Worm (Caenorhabditis elegans) whole organism, L1 larva: Measurements from ENCODE around the gene pho-8.

Experiments used
- F16B12.6 ChIP-seq: fragments of 150-350 bp; optimal IDR thresholded peaks from 2 replicates; lab custom pipeline; 2014; ENCODE audit warnings: missing biosample characterization, missing genetic modification characterization
- aha-1 ChIP-seq: fragments of 150-350 bp; optimal IDR thresholded peaks from 2 replicates; lab custom pipeline; 2014; ENCODE audit warnings: missing biosample characterization, missing genetic modification characterization
- alr-1 ChIP-seq: fragments of 200-800 bp; sonication (Bioruptor generic); optimal IDR thresholded peaks from 2 replicates; lab custom pipeline; 2018; ENCODE audit warnings: borderline replicate concordance, mild to moderate bottlenecking, missing genetic modification characterization, missing compliant biosample characterization
- aly-2 ChIP-seq: fragments of 150-350 bp; optimal IDR thresholded peaks from 2 replicates; lab custom pipeline; 2014; ENCODE audit warnings: missing biosample characterization, missing genetic modification characterization
- ama-1 ChIP-seq: fragments of 150-350 bp; optimal IDR thresholded peaks from 2 replicates; lab custom pipeline; 2014
- blmp-1 ChIP-seq: fragments of 150-350 bp; optimal IDR thresholded peaks from 2 replicates; lab custom pipeline; 2014; ENCODE audit warnings: missing biosample characterization, missing genetic modification characterization
- ceh-63 ChIP-seq: fragments of 200-800 bp; sonication (Bioruptor generic); optimal IDR thresholded peaks from 2 replicates; lab custom pipeline; 2018; ENCODE audit warnings: mild to moderate bottlenecking, missing genetic modification characterization, missing compliant biosample characterization
- ceh-8 ChIP-seq: fragments of 200-800 bp; sonication (Bioruptor generic); optimal IDR thresholded peaks from 2 replicates; lab custom pipeline; 2018; ENCODE audit warnings: mild to moderate bottlenecking, missing genetic modification characterization, moderate library complexity, missing compliant biosample characterization
- ceh-82 ChIP-seq, 3 experiments: fragments of 150-350 bp in 1 of 3; sonication (generic microtip) in 2 of 3; optimal IDR thresholded peaks; 2 replicates each; lab custom pipeline; 2014 to 2017; ENCODE audit warnings: missing biosample characterization in 3 of 3, missing genetic modification characterization in 3 of 3
- ceh-88 ChIP-seq: fragments of 200-800 bp; sonication (Bioruptor generic); IDR thresholded peaks from 2 replicates; pipeline ENCODE4 v1.3.6; 2022; ENCODE audit warnings: missing genetic modification characterization, missing compliant biosample characterization
- ces-1 ChIP-seq: fragments of 150-350 bp; optimal IDR thresholded peaks from 2 replicates; lab custom pipeline; 2014; ENCODE audit warnings: missing biosample characterization, missing genetic modification reagents, missing genetic modification characterization
- dpl-1 ChIP-seq, 3 experiments: fragments of 150-350 bp in 2 of 3; sonication (generic microtip) in 1 of 3; optimal IDR thresholded peaks; 2 replicates each; lab custom pipeline; 2014 to 2017; ENCODE audit warnings: missing biosample characterization in 3 of 3, missing genetic modification characterization in 3 of 3, missing genetic modification reagents in 3 of 3
- efl-1 ChIP-seq, 4 experiments: fragments of 150-350 bp; optimal IDR thresholded peaks in 3 of 4; peaks in 1 of 4; 1 replicate in 1 of 4; 2 replicates in 3 of 4; lab custom pipeline; 2014; ENCODE audit warnings: missing biosample characterization in 2 of 4, missing genetic modification characterization in 2 of 4, missing genetic modification reagents in 2 of 4
- egl-13 ChIP-seq: sonication (generic microtip); optimal IDR thresholded peaks from 2 replicates; lab custom pipeline; 2016; ENCODE audit warnings: missing genotype, missing genetic modification reagents, missing genetic modification characterization, missing compliant biosample characterization
- elt-2 ChIP-seq: sonication (generic microtip); optimal IDR thresholded peaks from 2 replicates; lab custom pipeline; 2016; ENCODE audit warnings: missing genetic modification characterization, mild to moderate bottlenecking, inconsistent platforms, missing compliant biosample characterization, missing genetic modification reagents
- elt-3 ChIP-seq, 6 experiments: fragments of 150-350 bp in 1 of 6; sonication (generic microtip); optimal IDR thresholded peaks; 2 replicates each; lab custom pipeline; 2017 to 2018; ENCODE audit warnings: missing biosample characterization in 6 of 6, missing genetic modification characterization in 6 of 6, inconsistent platforms in 1 of 6
- ets-5 ChIP-seq: fragments of 200-800 bp; sonication (Bioruptor generic); IDR thresholded peaks from 2 replicates; pipeline ENCODE4 v1.3.6; 2022; ENCODE audit warnings: missing genetic modification characterization, missing compliant biosample characterization
- fkh-8 ChIP-seq: sonication (generic microtip); optimal IDR thresholded peaks from 2 replicates; lab custom pipeline; 2016; ENCODE audit warnings: mild to moderate bottlenecking, missing genetic modification characterization, missing compliant biosample characterization
- fos-1 ChIP-seq: fragments of 150-350 bp; optimal IDR thresholded peaks from 2 replicates; lab custom pipeline; 2014; ENCODE audit warnings: missing biosample characterization, missing genetic modification characterization
- grh-1 ChIP-seq: fragments of 200-800 bp; sonication (Bioruptor generic); IDR thresholded peaks from 2 replicates; pipeline ENCODE4 v1.3.6; 2022; ENCODE audit warnings: missing genetic modification reagents, missing genetic modification characterization, missing compliant biosample characterization
- hlh-17 ChIP-seq: fragments of 200-800 bp; sonication (Bioruptor generic); optimal IDR thresholded peaks from 2 replicates; lab custom pipeline; 2018; ENCODE audit warnings: missing genetic modification characterization, mild to moderate bottlenecking, missing compliant biosample characterization, moderate library complexity, borderline replicate concordance
- hpl-2 ChIP-seq: fragments of 150-350 bp; optimal IDR thresholded peaks from 2 replicates; lab custom pipeline; 2014; ENCODE audit warnings: missing biosample characterization, missing genetic modification reagents, missing genetic modification characterization
- isw-1 ChIP-seq: fragments of 200-800 bp; sonication (Bioruptor generic); IDR thresholded peaks from 2 replicates; pipeline ENCODE4 v1.3.6; 2022; ENCODE audit warnings: missing genetic modification characterization, missing compliant biosample characterization
- jun-1 ChIP-seq: fragments of 150-350 bp; optimal IDR thresholded peaks from 2 replicates; lab custom pipeline; 2014; ENCODE audit warnings: missing biosample characterization, missing genetic modification reagents, missing genetic modification characterization
- lin-35 ChIP-seq, 2 experiments: fragments of 150-350 bp; optimal IDR thresholded peaks; 2 replicates each; lab custom pipeline; 2014; ENCODE audit warnings: missing biosample characterization in 2 of 2, missing genetic modification characterization in 2 of 2, missing genetic modification reagents in 2 of 2
- lir-3 ChIP-seq: sonication (generic microtip); optimal IDR thresholded peaks from 2 replicates; lab custom pipeline; 2016; ENCODE audit warnings: mild to moderate bottlenecking, missing genetic modification characterization, moderate library complexity, missing compliant biosample characterization; ENCODE audit not compliant: poor library complexity
- lsy-2 ChIP-seq, 2 experiments: fragments of 150-350 bp; optimal IDR thresholded peaks; 2 replicates each; lab custom pipeline; 2014; ENCODE audit warnings: missing biosample characterization in 2 of 2, missing genetic modification characterization in 2 of 2
- mep-1 ChIP-seq: fragments of 150-350 bp; optimal IDR thresholded peaks from 2 replicates; lab custom pipeline; 2014; ENCODE audit warnings: missing biosample characterization, missing genetic modification characterization
- nhr-20 ChIP-seq: sonication (generic microtip); optimal IDR thresholded peaks from 2 replicates; lab custom pipeline; 2016; ENCODE audit warnings: mild to moderate bottlenecking, missing genetic modification characterization, missing compliant biosample characterization
- nhr-237 ChIP-seq: fragments of 150-350 bp; optimal IDR thresholded peaks from 2 replicates; lab custom pipeline; 2014; ENCODE audit warnings: missing biosample characterization, missing genetic modification characterization
- nhr-47 ChIP-seq: sonication (generic microtip); optimal IDR thresholded peaks from 2 replicates; lab custom pipeline; 2016; ENCODE audit warnings: mild to moderate bottlenecking, missing genetic modification characterization, moderate library complexity, missing compliant biosample characterization
- nhr-71 ChIP-seq: sonication (generic microtip); optimal IDR thresholded peaks from 2 replicates; lab custom pipeline; 2016; ENCODE audit warnings: mild to moderate bottlenecking, missing genetic modification characterization, moderate library complexity, missing compliant biosample characterization
- nhr-85 ChIP-seq: sonication (generic microtip); peaks from one replicate; lab custom pipeline; 2016; ENCODE audit warnings: missing genetic modification characterization, inconsistent platforms, missing compliant biosample characterization
- nhr-90 ChIP-seq: sonication (generic microtip); optimal IDR thresholded peaks from 2 replicates; lab custom pipeline; 2016; ENCODE audit warnings: mild to moderate bottlenecking, missing genetic modification characterization, missing compliant biosample characterization; ENCODE audit not compliant: poor library complexity
- pqm-1 ChIP-seq: sonication (generic microtip); optimal IDR thresholded peaks from 3 replicates; lab custom pipeline; 2017; ENCODE audit warnings: missing biosample characterization, missing genetic modification characterization
- rnt-1 ChIP-seq: sonication (generic microtip); optimal IDR thresholded peaks from 2 replicates; lab custom pipeline; 2016; ENCODE audit warnings: mild to moderate bottlenecking, missing genetic modification characterization, moderate library complexity, missing compliant biosample characterization
- snu-23 ChIP-seq: sonication (generic microtip); optimal IDR thresholded peaks from 2 replicates; lab custom pipeline; 2016; ENCODE audit warnings: missing genetic modification characterization, missing compliant biosample characterization
- sox-4 ChIP-seq: sonication (generic microtip); optimal IDR thresholded peaks from 2 replicates; lab custom pipeline; 2016; ENCODE audit warnings: missing genetic modification characterization, missing compliant biosample characterization
- tbx-2 ChIP-seq: sonication (generic microtip); optimal IDR thresholded peaks from 2 replicates; lab custom pipeline; 2016; ENCODE audit warnings: missing genetic modification characterization, missing compliant biosample characterization
- unc-130 ChIP-seq: fragments of 150-350 bp; optimal IDR thresholded peaks from 2 replicates; lab custom pipeline; 2017; ENCODE audit warnings: missing biosample characterization, missing genetic modification characterization, inconsistent platforms
- unc-62 ChIP-seq: fragments of 150-350 bp; optimal IDR thresholded peaks from 2 replicates; lab custom pipeline; 2014; ENCODE audit warnings: missing biosample characterization, missing genetic modification reagents, missing genetic modification characterization
- unc-98 ChIP-seq: fragments of 200-800 bp; sonication (Bioruptor generic); IDR thresholded peaks from 2 replicates; pipeline ENCODE4 v1.3.6; 2022; ENCODE audit warnings: missing genetic modification characterization, missing compliant biosample characterization
- vab-15 ChIP-seq: sonication (generic microtip); optimal IDR thresholded peaks from 2 replicates; lab custom pipeline; 2017; ENCODE audit warnings: missing genotype, mild to moderate bottlenecking, missing genetic modification characterization, missing compliant biosample characterization
- ztf-11 ChIP-seq, 2 experiments: sonication (generic microtip); optimal IDR thresholded peaks; 2 replicates each; lab custom pipeline; 2016 to 2017; ENCODE audit warnings: missing genetic modification characterization in 2 of 2, missing biosample characterization in 1 of 2, missing compliant biosample characterization in 1 of 2
- ztf-4 ChIP-seq: fragments of 150-350 bp; optimal IDR thresholded peaks from 2 replicates; lab custom pipeline; 2014; ENCODE audit warnings: missing biosample characterization, missing genetic modification characterization

pho-8 gene

ce11 chrV:11826967-11827366 lies 6.5 kb upstream of the pho-8 start, which contains the start of the genes mpst-1 and D2023.6 (continued):
- TF ChIP-seq F16B12.6 (tag; lab: Kevin White, UChicago) (no peak), tbx-2 (tag; lab: Kevin White, UChicago) (no peak), vab-15 (tag; lab: Kevin White, UChicago) (no peak), nhr-71 (tag; lab: Kevin White, UChicago) (peak; percentile 5), mep-1 (tag; lab: Kevin White, UChicago) (peak; percentile 42), ceh-82 (tag; optimal IDR thresholded peaks at IDR 0.05; lab: Kevin White, UChicago) (no peak), rnt-1 (tag; lab: Kevin White, UChicago) (no peak), pqm-1 (tag; lab: Kevin White, UChicago) (no peak), fos-1 (tag; lab: Kevin White, UChicago) (no peak), hlh-17 (GFP tag; lab: Kevin White, UChicago) (no peak), unc-98 (GFP tag; lab: Robert Waterston, UW) (no peak), grh-1 (GFP tag; lab: Robert Waterston, UW) (no peak), ama-1 (lab: Kevin White, UChicago) (no peak), lir-3 (tag; lab: Kevin White, UChicago) (no peak), jun-1 (tag; lab: Kevin White, UChicago) (no peak), dpl-1 (GFP tag; optimal IDR thresholded peaks at IDR 0.05; lab: Kevin White, UChicago) (no peak), hpl-2 (GFP tag; lab: Kevin White, UChicago) (no peak), ces-1 (no peak), ets-5 (GFP tag; lab: Robert Waterston, UW) (no peak), isw-1 (GFP tag; lab: Robert Waterston, UW) (no peak), nhr-85 (tag; lab: Kevin White, UChicago) (no peak), efl-1 (optimal IDR thresholded peaks at IDR 0.05; lab: Kevin White, UChicago) (peak; percentile 18 to 27), efl-1 (GFP tag; optimal IDR thresholded peaks at IDR 0.05 in 1 of 2; lab: Kevin White, UChicago) (peak in 1 of 2 experiments; percentile 3), unc-130 (tag; lab: Kevin White, UChicago) (no peak), unc-62 (GFP tag; lab: Kevin White, UChicago) (no peak), aly-2 (tag; lab: Kevin White, UChicago) (no peak), ztf-4 (no peak), lsy-2 (tag; optimal IDR thresholded peaks at IDR 0.05; lab: Kevin White, UChicago) (peak in 1 of 2 experiments; percentile 40), ceh-88 (GFP tag; lab: Robert Waterston, UW) (no peak), nhr-90 (tag; lab: Kevin White, UChicago) (no peak), nhr-237 (tag; lab: Kevin White, UChicago) (no peak), nhr-20 (tag; lab: Kevin White, UChicago) (no peak), ztf-11 (tag; optimal IDR thresholded peaks at IDR 0.05; lab: Kevin White, UChicago) (no peak), elt-2 (tag; lab: Kevin White, UChicago) (no peak), lin-35 (GFP tag; optimal IDR thresholded peaks at IDR 0.05; lab: Kevin White, UChicago) (peak in 1 of 2 experiments; percentile 35)

DNA sequence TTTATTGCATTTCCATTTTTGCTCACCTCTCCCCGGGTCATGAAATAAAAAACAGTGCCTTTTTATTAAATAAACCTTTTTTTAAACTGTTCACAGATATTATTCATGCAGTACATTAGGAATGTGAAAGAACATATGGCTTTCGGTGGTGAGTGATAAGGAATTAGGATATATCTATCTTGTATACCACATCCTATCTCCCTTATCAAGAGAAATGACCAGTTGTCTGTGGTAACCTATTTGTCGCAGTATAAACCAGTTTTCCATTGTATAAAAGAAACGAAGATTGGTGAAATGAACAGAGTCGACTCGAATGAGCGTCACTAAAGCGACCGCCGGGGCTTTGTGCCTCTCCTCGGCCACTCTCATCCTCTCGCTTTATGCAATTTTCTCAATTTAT lies 4.1 kb upstream of the pho-8 start, which contains the start of gene col-158:
col-158 (plus strand) TSS at position 301 of the 400 bp plus-strand sequence.
- peak in 1 of 6 experiments; percentile 5 for TF ChIP-seq elt-3 (tag; optimal IDR thresholded peaks at IDR 0.05; lab: Kevin White, UChicago)
- TF ChIP-seq nhr-20 (tag; lab: Kevin White, UChicago): no peak
- no peak for TF ChIP-seq nhr-237 (tag; lab: Kevin White, UChicago)
- TF ChIP-seq nhr-47 (tag; lab: Kevin White, UChicago): no peak
- no peak for TF ChIP-seq alr-1 (tag; lab: Kevin White, UChicago)
- no peak for TF ChIP-seq snu-23 (GFP tag; lab: Kevin White, UChicago)
- TF ChIP-seq sox-4 (tag; lab: Kevin White, UChicago): no peak
- TF ChIP-seq grh-1 (GFP tag; lab: Robert Waterston, UW): 0 out of 2 replicates have a peak, but pooled peaks have one; percentile 16
- TF ChIP-seq nhr-71 (tag; lab: Kevin White, UChicago): no peak
- no peak for TF ChIP-seq egl-13 (tag; lab: Kevin White, UChicago)
- TF ChIP-seq ceh-63 (GFP tag; lab: Kevin White, UChicago): no peak
- TF ChIP-seq ceh-8: no peak
- peak; percentile 14 for TF ChIP-seq blmp-1
- TF ChIP-seq nhr-85 (tag; lab: Kevin White, UChicago): no peak
- TF ChIP-seq ces-1: no peak
- no peak for TF ChIP-seq fkh-8 (tag; lab: Kevin White, UChicago)
- TF ChIP-seq nhr-90 (tag; lab: Kevin White, UChicago): no peak
- no peak for TF ChIP-seq aha-1 (tag; lab: Kevin White, UChicago)
